Fruit fly (Drosophila melanogaster) whole organism, embryonic: ENCODE measurements around the gene Datp.

Source experiments
- Bgb ChIP-seq: fragments of 200-800 bp; sonication (Bioruptor generic); IDR thresholded peaks from 2 replicates; pipeline ENCODE4 v1.3.6; 2022; ENCODE audit warnings: missing biosample characterization, missing genetic modification characterization; ENCODE audit not compliant: partially characterized antibody
- CG10267 ChIP-seq: fragments of 200-800 bp; sonication (Bioruptor generic); optimal IDR thresholded peaks from 2 replicates; lab custom pipeline; 2018; ENCODE audit warnings: missing biosample characterization, mild to moderate bottlenecking, missing genetic modification characterization, moderate library complexity
- CG10565 ChIP-seq: fragments of 200-800 bp; sonication (Bioruptor generic); optimal IDR thresholded peaks from 3 replicates; lab custom pipeline; 2016; ENCODE audit warnings: missing biosample characterization, mild to moderate bottlenecking, missing genetic modification characterization
- CG16813 ChIP-seq: fragments of 200-800 bp; sonication (Bioruptor generic); IDR thresholded peaks from 3 replicates; pipeline ENCODE4 v1.3.6; 2022; ENCODE audit warnings: missing biosample characterization, missing genetic modification characterization; ENCODE audit not compliant: partially characterized antibody
- CG16863 ChIP-seq: fragments of 200-800 bp; sonication (Bioruptor generic); optimal IDR thresholded peaks from 3 replicates; lab custom pipeline; 2016; ENCODE audit warnings: missing biosample characterization, missing genetic modification characterization
- CG1832 ChIP-seq: fragments of 200-800 bp; sonication (Bioruptor generic); optimal IDR thresholded peaks from 2 replicates; lab custom pipeline; 2017; ENCODE audit warnings: missing biosample characterization, mild to moderate bottlenecking, missing genetic modification characterization, inconsistent platforms
- CG31441 ChIP-seq: fragments of 200-800 bp; sonication (Bioruptor generic); IDR thresholded peaks from 2 replicates; pipeline ENCODE4 v1.3.6; 2022; ENCODE audit warnings: missing biosample characterization, missing genetic modification characterization
- CG32772 ChIP-seq: fragments of 200-800 bp; sonication (Bioruptor generic); IDR thresholded peaks from 2 replicates; pipeline ENCODE4 v1.3.6; 2022; ENCODE audit warnings: missing biosample characterization, missing genetic modification characterization
- CG7963 ChIP-seq: fragments of 200-800 bp; sonication (Bioruptor generic); IDR thresholded peaks from 3 replicates; pipeline ENCODE4 v1.3.6; 2022; ENCODE audit warnings: missing biosample characterization, missing genetic modification characterization; ENCODE audit not compliant: partially characterized antibody
- CG8924 ChIP-seq: fragments of 200-800 bp; optimal IDR thresholded peaks from 3 replicates; lab custom pipeline; 2019; ENCODE audit warnings: missing biosample characterization, mild to moderate bottlenecking, missing genetic modification characterization, moderate library complexity
- Ets97D ChIP-seq: fragments of 200-800 bp; sonication (Bioruptor generic); optimal IDR thresholded peaks from 3 replicates; lab custom pipeline; 2016; ENCODE audit warnings: missing biosample characterization, missing genetic modification characterization
- HLH3B ChIP-seq: fragments of 200-800 bp; sonication (Bioruptor generic); IDR thresholded peaks from 2 replicates; pipeline ENCODE4 v1.3.6; 2022; ENCODE audit warnings: missing biosample characterization, missing genetic modification characterization
- HmgZ ChIP-seq: fragments of 200-800 bp; sonication (Bioruptor generic); optimal IDR thresholded peaks from 2 replicates; lab custom pipeline; 2018; ENCODE audit warnings: missing biosample characterization, mild to moderate bottlenecking, missing genetic modification characterization
- Nf-YC ChIP-seq: fragments of 200-800 bp; optimal IDR thresholded peaks from 3 replicates; lab custom pipeline; 2019; ENCODE audit warnings: missing biosample characterization, mild to moderate bottlenecking, missing genetic modification characterization, moderate library complexity
- Scr ChIP-seq: fragments of 200-800 bp; sonication (Bioruptor generic); IDR thresholded peaks from 2 replicates; pipeline ENCODE4 v1.3.6; 2022; ENCODE audit warnings: missing biosample characterization, missing genetic modification characterization; ENCODE audit not compliant: partially characterized antibody
- al ChIP-seq: fragments of 200-800 bp; sonication (Bioruptor generic); IDR thresholded peaks from 2 replicates; pipeline ENCODE4 v1.3.6; 2022; ENCODE audit warnings: missing biosample characterization, missing genetic modification characterization
- chinmo ChIP-seq: fragments of 200-800 bp; sonication (Bioruptor generic); IDR thresholded peaks from 4 replicates; pipeline ENCODE4 v1.3.6; 2022; ENCODE audit warnings: missing biosample characterization, missing genetic modification characterization; ENCODE audit not compliant: partially characterized antibody
- gce ChIP-seq: fragments of 200-800 bp; sonication (Bioruptor generic); IDR thresholded peaks from 3 replicates; pipeline ENCODE4 v1.3.6; 2022; ENCODE audit warnings: missing biosample characterization, missing genetic modification characterization
- gfzf ChIP-seq: fragments of 200-800 bp; sonication (Bioruptor generic); optimal IDR thresholded peaks from 2 replicates; lab custom pipeline; 2016; ENCODE audit warnings: missing biosample characterization, mild to moderate bottlenecking, missing genetic modification characterization, moderate library complexity
- mld ChIP-seq: fragments of 200-800 bp; sonication (Bioruptor generic); IDR thresholded peaks from 3 replicates; pipeline ENCODE4 v1.3.6; 2022; ENCODE audit warnings: missing biosample characterization, missing genetic modification characterization; ENCODE audit not compliant: partially characterized antibody
- nmo ChIP-seq: fragments of 200-800 bp; sonication (Bioruptor generic); optimal IDR thresholded peaks from 2 replicates; lab custom pipeline; 2018; ENCODE audit warnings: missing biosample characterization, mild to moderate bottlenecking, missing genetic modification characterization, moderate library complexity
- nom ChIP-seq: fragments of 200-800 bp; sonication (Bioruptor generic); optimal IDR thresholded peaks from 2 replicates; lab custom pipeline; 2017; ENCODE audit warnings: missing biosample characterization, missing genetic modification characterization, mild to moderate bottlenecking, moderate library complexity, missing genetic modification reagents
- pho ChIP-seq: fragments of 200-800 bp; sonication (Bioruptor generic); optimal IDR thresholded peaks from 2 replicates; lab custom pipeline; 2016; ENCODE audit warnings: missing biosample characterization, missing genetic modification characterization
- rib ChIP-seq: fragments of 200-800 bp; sonication (Bioruptor generic); IDR thresholded peaks from 2 replicates; pipeline ENCODE4 v1.3.6; 2022; ENCODE audit warnings: missing biosample characterization, missing genetic modification characterization
- sd ChIP-seq: fragments of 200-800 bp; sonication (Bioruptor generic); optimal IDR thresholded peaks from 3 replicates; lab custom pipeline; 2018; ENCODE audit warnings: missing biosample characterization, mild to moderate bottlenecking, missing genetic modification characterization, moderate library complexity
- sens-2 ChIP-seq: fragments of 200-800 bp; sonication (Bioruptor generic); IDR thresholded peaks from 2 replicates; pipeline ENCODE4 v1.3.6; 2022; ENCODE audit warnings: missing biosample characterization, missing genetic modification characterization
- slbo ChIP-seq: fragments of 200-800 bp; sonication (Bioruptor generic); IDR thresholded peaks from 2 replicates; pipeline ENCODE4 v1.3.6; 2022; ENCODE audit warnings: missing biosample characterization, missing genetic modification characterization
- tna ChIP-seq: fragments of 200-800 bp; sonication (Bioruptor generic); IDR thresholded peaks from 2 replicates; pipeline ENCODE4 v1.3.6; 2022; ENCODE audit warnings: missing biosample characterization, missing genetic modification characterization; ENCODE audit not compliant: partially characterized antibody
- unc-4 ChIP-seq: fragments of 200-800 bp; sonication (Bioruptor generic); IDR thresholded peaks from 2 replicates; pipeline ENCODE4 v1.3.6; 2022; ENCODE audit warnings: missing biosample characterization, missing genetic modification characterization; ENCODE audit not compliant: partially characterized antibody
- unpg ChIP-seq: fragments of 200-800 bp; sonication (Bioruptor generic); optimal IDR thresholded peaks from 3 replicates; lab custom pipeline; 2018; ENCODE audit warnings: missing biosample characterization, mild to moderate bottlenecking, missing genetic modification characterization, moderate library complexity

Datp gene

DNA sequence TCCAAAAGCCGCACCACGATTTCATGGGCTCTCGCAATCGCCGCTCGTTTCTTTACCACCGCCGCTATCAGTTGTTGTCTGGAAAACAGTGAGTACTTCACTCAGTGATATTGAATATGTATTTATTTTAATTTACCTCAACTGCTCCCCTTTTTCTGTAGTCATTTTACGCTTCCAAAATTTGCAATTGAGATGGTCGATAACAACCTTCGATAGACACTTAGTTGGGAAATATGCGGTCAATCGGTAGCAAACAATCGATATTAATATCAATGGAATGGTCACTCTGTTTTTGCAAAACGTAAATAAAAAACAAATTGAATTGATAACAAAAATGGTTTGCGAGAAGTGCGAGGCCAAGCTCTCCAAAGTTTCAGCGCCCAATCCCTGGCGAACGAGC lies 48.0 kb downstream of the Datp start, which contains the start of the genes CG34183 and CG4537 (continued):
- TF ChIP-seq CG16863 (GFP tag; lab: Kevin White, UChicago): no peak
- peak; percentile 92 for TF ChIP-seq Bgb
- peak; percentile 94 for TF ChIP-seq chinmo (GFP tag; lab: Robert Waterston, UW)
- peak; percentile 21; the same call in 1 of the 2 replicates for TF ChIP-seq slbo
- no peak for TF ChIP-seq al (GFP tag; lab: Robert Waterston, UW)
- peak; percentile 81 for TF ChIP-seq tna (GFP tag; lab: Robert Waterston, UW)
- peak; percentile 90 for TF ChIP-seq Scr (GFP tag; lab: Robert Waterston, UW)
- peak; percentile 82 for TF ChIP-seq sd (tag; lab: Kevin White, UChicago)
- peak; percentile 43 for TF ChIP-seq HmgZ (tag; lab: Kevin White, UChicago)
- TF ChIP-seq pho (GFP tag; lab: Kevin White, UChicago): no peak
- no peak for TF ChIP-seq Nf-YC (tag; lab: Kevin White, UChicago)
- TF ChIP-seq CG32772 (GFP tag; lab: Robert Waterston, UW): no peak
- TF ChIP-seq nom (GFP tag; lab: Kevin White, UChicago): no peak
- TF ChIP-seq CG10267 (tag; lab: Kevin White, UChicago): peak; percentile 25
- TF ChIP-seq CG10565 (GFP tag; lab: Kevin White, UChicago): no peak
- no peak for TF ChIP-seq unpg (GFP tag; lab: Kevin White, UChicago)
- TF ChIP-seq sens-2 (GFP tag; lab: Robert Waterston, UW): no peak
- 0 out of 2 replicates have a peak, but pooled peaks have one; percentile 31 for TF ChIP-seq rib (GFP tag; lab: Robert Waterston, UW)
- peak; percentile 51 for TF ChIP-seq gfzf (GFP tag; lab: Kevin White, UChicago)
- TF ChIP-seq CG16813 (GFP tag; lab: Robert Waterston, UW): peak; percentile 89
- no peak for TF ChIP-seq CG31441 (GFP tag; lab: Robert Waterston, UW)
- no peak for TF ChIP-seq gce (GFP tag; lab: Robert Waterston, UW)
- peak; percentile 39 for TF ChIP-seq Ets97D
- TF ChIP-seq CG7963: peak; percentile 89
- peak; percentile 60; the same call in 2 of the 3 replicates for TF ChIP-seq mld (GFP tag; lab: Robert Waterston, UW)
- no peak for TF ChIP-seq CG8924
- TF ChIP-seq unc-4 (GFP tag; lab: Robert Waterston, UW): peak; percentile 92
- no peak for TF ChIP-seq CG1832 (GFP tag; lab: Kevin White, UChicago)
- no peak for TF ChIP-seq HLH3B (GFP tag; lab: Robert Waterston, UW)
- peak; percentile 13 for TF ChIP-seq nmo
